Worm (Caenorhabditis elegans): ENCODE data around the gene dnj-10.

The dnj-10 gene

DNA sequence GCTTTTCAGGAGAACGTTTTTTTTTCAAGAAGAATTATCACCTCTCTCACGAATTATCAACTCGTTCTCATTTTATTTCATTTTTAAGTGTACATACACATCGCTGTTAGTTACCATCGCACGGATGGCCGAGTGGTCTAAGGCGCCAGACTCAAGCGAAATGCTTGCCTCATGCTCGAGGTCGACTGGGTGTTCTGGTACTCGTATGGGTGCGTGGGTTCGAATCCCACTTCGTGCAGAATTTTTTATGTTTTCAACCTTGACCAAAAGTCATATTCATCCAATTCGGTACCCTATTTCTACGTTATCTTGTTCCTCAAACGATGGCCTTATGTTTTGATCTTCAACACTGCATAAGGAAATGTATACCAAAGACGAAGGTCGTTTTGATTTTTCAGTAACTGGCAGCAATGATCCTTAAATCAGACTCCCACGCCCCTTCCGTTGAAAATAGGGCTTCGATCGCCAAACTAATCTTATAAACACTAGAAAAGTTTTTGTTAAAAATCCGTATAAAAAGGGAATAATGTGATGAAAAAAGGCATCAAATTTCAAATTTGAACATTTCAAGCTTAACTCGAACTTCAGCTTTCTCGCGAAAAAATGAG lies 8.3 kb downstream of the dnj-10 start, which contains the start of gene fip-1 (continued):
- 0 out of 2 replicates have a peak, but pooled peaks have one; percentile 71 for TF ChIP-seq bed-1 (GFP tag; IDR thresholded peaks at IDR 0.05)
- TF ChIP-seq B0261.1 (tag; optimal IDR thresholded peaks at IDR 0.05) = peak; percentile 72
- peak; percentile 59 for TF ChIP-seq F23B12.7 (tag; optimal IDR thresholded peaks at IDR 0.05; ENCODE audit: insufficient read depth)
- TF ChIP-seq hrde-1 (tag; optimal IDR thresholded peaks at IDR 0.05; ENCODE audit: borderline replicate concordance) = peak; percentile 71
- peak; percentile 49 for TF ChIP-seq ZK185.1 (tag; optimal IDR thresholded peaks at IDR 0.05; ENCODE audit: poor library complexity, severe bottlenecking)
- TF ChIP-seq F39B2.1 (GFP tag; IDR thresholded peaks at IDR 0.05) = no peak
- TF ChIP-seq lsl-1 (GFP tag; optimal IDR thresholded peaks at IDR 0.05) = peak; percentile 50
- no peak for TF ChIP-seq egl-44 (GFP tag; IDR thresholded peaks at IDR 0.05)
- peak; percentile 27; the same call in 1 of the 2 replicates for TF ChIP-seq F33H1.4 (GFP tag; IDR thresholded peaks at IDR 0.05)
- TF ChIP-seq rpc-1 (optimal IDR thresholded peaks at IDR 0.05) = peak; percentile 90
- TF ChIP-seq rpc-1 (tag; optimal IDR thresholded peaks at IDR 0.05) = peak; percentile 93
- TF ChIP-seq T07F8.4 (tag; optimal IDR thresholded peaks at IDR 0.05) = peak; percentile 32
- TF ChIP-seq madf-10 (tag; optimal IDR thresholded peaks at IDR 0.05) = peak; percentile 57
- TF ChIP-seq ceh-91 (GFP tag; IDR thresholded peaks at IDR 0.05) = no peak
- TF ChIP-seq Y56A3A.18 (GFP tag; IDR thresholded peaks at IDR 0.05) = peak; percentile 71; the same call in 1 of the 2 replicates
- TF ChIP-seq nfya-2 (GFP tag; IDR thresholded peaks at IDR 0.05) = peak; percentile 33; the same call in 1 of the 2 replicates
- TF ChIP-seq rec-8 (tag; optimal IDR thresholded peaks at IDR 0.05) = peak; percentile 47 to 79
- TF ChIP-seq lin-54 (GFP tag; optimal IDR thresholded peaks at IDR 0.05) = peak; percentile 60
- 0 out of 2 replicates have a peak, but pooled peaks have one; percentile 11 for TF ChIP-seq ztf-6 (GFP tag; IDR thresholded peaks at IDR 0.05)
- TF ChIP-seq akir-1 (GFP tag; optimal IDR thresholded peaks at IDR 0.05) = no peak
- TF ChIP-seq die-1 (tag; optimal IDR thresholded peaks at IDR 0.05) = peak; percentile 83
- TF ChIP-seq mel-28 (tag; optimal IDR thresholded peaks at IDR 0.05; ENCODE audit: borderline replicate concordance) = no peak
- TF ChIP-seq atf-7 (tag; optimal IDR thresholded peaks at IDR 0.05) = no peak
- no peak for TF ChIP-seq attf-5 (GFP tag; optimal IDR thresholded peaks at IDR 0.05)
- TF ChIP-seq zim-3 (tag; optimal IDR thresholded peaks at IDR 0.05) = peak; percentile 50
- no peak for TF ChIP-seq dpl-1 (GFP tag; optimal IDR thresholded peaks at IDR 0.05)
- peak; percentile 62 for TF ChIP-seq F49E8.2 (tag; optimal IDR thresholded peaks at IDR 0.05; ENCODE audit: insufficient read depth)
- TF ChIP-seq him-1 (tag; optimal IDR thresholded peaks at IDR 0.05) = peak; percentile 77
- TF ChIP-seq snpc-4 (GFP tag; optimal IDR thresholded peaks at IDR 0.05) = peak; percentile 38
- TF ChIP-seq snpc-4 (tag; optimal IDR thresholded peaks at IDR 0.05) = peak in 3 of 4 experiments; percentile 27 to 56 (median 42)
- TF ChIP-seq lin-26 (GFP tag; IDR thresholded peaks at IDR 0.05) = peak; percentile 92
- TF ChIP-seq unc-62 (GFP tag; optimal IDR thresholded peaks at IDR 0.05) = no peak
- TF ChIP-seq lag-1 (GFP tag; IDR thresholded peaks at IDR 0.05) = no peak
- TF ChIP-seq lir-1 (GFP tag; conservative IDR thresholded peaks at IDR 0.05) = no peak
- TF ChIP-seq ztf-28 (GFP tag; IDR thresholded peaks at IDR 0.05) = 0 out of 2 replicates have a peak, but pooled peaks have one; percentile 28

DNA sequence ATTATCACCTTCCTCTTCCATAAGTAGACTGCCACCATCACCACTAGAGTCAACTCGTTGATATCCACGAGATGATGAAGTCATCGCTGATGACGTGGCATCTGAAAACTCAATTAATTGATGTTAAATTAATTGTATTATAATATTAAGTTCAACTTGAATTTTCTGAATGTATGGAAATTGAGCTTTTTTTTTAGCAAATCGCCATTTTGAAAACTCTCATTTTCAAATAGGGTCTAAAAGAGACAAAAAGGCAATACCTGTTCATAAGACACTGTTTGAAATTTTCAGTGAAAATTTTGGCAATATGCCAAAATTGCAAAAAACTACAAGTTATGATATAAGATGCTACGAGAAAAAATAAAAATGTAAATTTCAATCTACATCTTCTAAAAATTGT lies 12.7 kb downstream of the dnj-10 start, which contains the start of gene twk-7:
Gene twk-7, minus strand, starts transcription at position 101 of the 400 bp plus-strand sequence.
- TF ChIP-seq madf-6 (GFP tag; IDR thresholded peaks at IDR 0.05) (no peak), madf-3 (GFP tag; IDR thresholded peaks at IDR 0.05) (no peak), lir-1 (GFP tag; conservative IDR thresholded peaks at IDR 0.05) (no peak), Y79H2A.3 (GFP tag; conservative IDR thresholded peaks at IDR 0.05) (no peak), egl-18 (GFP tag; IDR thresholded peaks at IDR 0.05) (no peak), ekl-4 (GFP tag; IDR thresholded peaks at IDR 0.05) (no peak), sptf-2 (GFP tag; optimal IDR thresholded peaks at IDR 0.05) (no peak), attf-6 (GFP tag; IDR thresholded peaks at IDR 0.05) (no peak), ceh-100 (GFP tag; IDR thresholded peaks at IDR 0.05) (no peak), F22D6.2 (tag; optimal IDR thresholded peaks at IDR 0.05) (no peak), akir-1 (GFP tag; optimal IDR thresholded peaks at IDR 0.05) (no peak), B0336.3 (GFP tag; IDR thresholded peaks at IDR 0.05) (no peak)

All from whole organism, young adult.